Worm (Caenorhabditis elegans) whole organism, L4 larva: ENCODE data around the gene fbxb-111.

Source experiments
- F26F4.8 ChIP-seq: fragments of 200-800 bp; sonication (Bioruptor generic); conservative IDR thresholded peaks from 2 replicates; pipeline ENCODE4 v1.3.6; 2022; ENCODE audit warnings: missing genetic modification characterization, missing compliant biosample characterization
- nhr-237 ChIP-seq: sonication (generic microtip); optimal IDR thresholded peaks from 2 replicates; lab custom pipeline; 2017; ENCODE audit warnings: missing biosample characterization, missing genetic modification characterization
- skn-1 ChIP-seq: fragments of 150-350 bp; optimal IDR thresholded peaks from 2 replicates; lab custom pipeline; 2014; ENCODE audit warnings: missing biosample characterization, missing genetic modification characterization

ce11 chrII:2770788-2771187 is 4.0 kb downstream of the fbxb-111 start, which contains the start of gene fbxb-105:
- no peak for TF ChIP-seq nhr-237 (tag; lab: Kevin White, UChicago)
- no peak for TF ChIP-seq F26F4.8
- no peak for TF ChIP-seq skn-1 (tag; lab: Kevin White, UChicago)
